Fruit fly (Drosophila melanogaster): Measurements from ENCODE around the gene CG32591.

Gene CG32591

dm6 chrX:14928844-14929243 is at the start of gene CG32591:
Gene CG32591, minus strand, starts transcription at chrX:14928944.
- TF ChIP-seq Hnf4 (GFP tag; optimal IDR thresholded peaks at IDR 0.05) = no peak
- no peak for TF ChIP-seq OdsH (GFP tag; optimal IDR thresholded peaks at IDR 0.05)
- TF ChIP-seq pan (optimal IDR thresholded peaks at IDR 0.05) = no peak
- no peak for TF ChIP-seq Abd-B (GFP tag; optimal IDR thresholded peaks at IDR 0.05)
- no peak for TF ChIP-seq Jra (GFP tag; optimal IDR thresholded peaks at IDR 0.05)

- TF ChIP-seq Sp1 (GFP tag; optimal IDR thresholded peaks at IDR 0.05) = no peak
- TF ChIP-seq Myc (optimal IDR thresholded peaks at IDR 0.05) = peak; percentile 27
Measured at dm6 chrX:14960856-14961255, 32.1 kb upstream of the CG32591 start.

- TF ChIP-seq GATAd (GFP tag; optimal IDR thresholded peaks at IDR 0.05) (no peak), jim (GFP tag; optimal IDR thresholded peaks at IDR 0.05) (no peak), foxo (GFP tag; optimal IDR thresholded peaks at IDR 0.05) (no peak), dl (GFP tag; optimal IDR thresholded peaks at IDR 0.05; ENCODE audit: insufficient read depth in 1 of 2, partially characterized antibody in 2 of 2) (no peak)
Measured at dm6 chrX:14955050-14955783, 26.5 kb upstream of the CG32591 start, which contains the start of the genes CG9030 and eag. Gene CG9030, minus strand, starts transcription at chrX:14955100. Gene eag, plus strand, starts transcription at chrX:14955477.

DNA sequence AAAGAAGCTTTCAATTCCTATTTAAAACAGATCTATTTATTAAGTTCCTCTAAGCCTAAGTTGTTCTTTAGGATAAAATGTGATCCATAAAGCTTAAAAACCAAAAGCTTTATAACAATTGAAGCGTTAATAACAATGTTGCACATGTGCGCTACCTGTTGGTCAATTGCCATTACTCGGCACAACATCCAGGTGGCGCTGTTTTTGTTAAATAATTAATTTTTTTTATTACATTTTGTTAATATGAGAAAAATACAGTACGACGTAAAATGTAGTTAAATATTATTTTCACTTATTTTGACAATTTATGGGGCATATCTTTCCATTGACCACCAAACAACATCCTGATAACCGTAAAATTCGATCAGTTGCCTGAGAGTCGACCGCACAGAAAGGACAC is 25.2 kb upstream of the CG32591 start:
- TF ChIP-seq GATAd (GFP tag; optimal IDR thresholded peaks at IDR 0.05) (no peak), h (GFP tag; optimal IDR thresholded peaks at IDR 0.05) (peak; percentile 8), Vsx2 (GFP tag; optimal IDR thresholded peaks at IDR 0.05; ENCODE audit: partially characterized antibody) (peak; percentile 9), OdsH (GFP tag; optimal IDR thresholded peaks at IDR 0.05) (no peak), foxo (GFP tag; optimal IDR thresholded peaks at IDR 0.05) (peak in 1 of 2 experiments; percentile 45), HLH106 (tag; optimal IDR thresholded peaks at IDR 0.05) (peak; percentile 48), fru (GFP tag; optimal IDR thresholded peaks at IDR 0.05) (peak; percentile 57)

DNA sequence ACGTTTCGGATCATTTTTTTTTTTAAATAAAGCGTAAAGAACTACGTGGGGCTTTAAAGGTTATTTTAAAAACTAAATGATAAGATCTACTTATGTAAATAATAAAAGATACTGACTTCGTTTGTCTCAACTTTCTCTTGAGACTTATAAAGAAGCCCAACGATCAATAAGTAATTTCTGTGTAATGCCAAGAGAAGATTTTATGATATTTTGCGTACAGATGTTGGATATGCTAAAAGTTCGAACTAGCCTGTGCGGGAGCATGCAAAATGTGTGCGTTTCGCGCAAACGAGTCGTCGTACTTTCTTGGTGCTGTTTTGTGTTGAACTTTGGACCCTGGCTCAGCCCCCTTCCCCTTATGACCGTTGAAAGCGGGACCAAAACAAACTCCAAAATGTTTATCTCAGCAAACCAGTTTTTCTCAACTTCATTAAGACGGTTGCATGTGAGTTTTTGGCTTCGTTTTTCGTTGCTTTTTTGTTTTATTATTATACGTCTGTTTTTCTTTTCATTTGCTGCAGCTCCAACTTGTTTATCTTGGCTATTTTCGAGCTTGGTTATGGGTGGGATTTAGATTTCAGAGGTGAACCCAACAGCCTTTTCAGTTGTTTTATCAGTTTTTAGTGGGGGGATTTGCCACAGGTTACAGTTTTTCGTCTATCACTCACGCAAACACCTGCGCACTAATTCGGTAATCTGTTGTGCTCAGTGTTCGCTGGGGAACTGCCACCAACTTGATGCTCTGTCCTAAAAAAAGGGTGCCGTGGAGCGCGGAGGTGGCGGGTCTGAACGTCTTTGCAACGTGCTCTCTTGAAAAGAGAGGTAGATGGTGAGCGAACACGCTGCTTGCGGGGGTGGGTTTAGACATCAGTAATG is 24.3 kb upstream of the CG32591 start, which contains the start of gene pdgy:
Gene pdgy (minus strand): TSS at position 688 of the 876 bp plus-strand sequence.
- peak; percentile 99 for TF ChIP-seq Hnf4 (GFP tag; optimal IDR thresholded peaks at IDR 0.05)
- TF ChIP-seq HLH106 (tag; optimal IDR thresholded peaks at IDR 0.05) = peak; percentile 23
- peak; percentile 39 for TF ChIP-seq woc (GFP tag; optimal IDR thresholded peaks at IDR 0.05)
- TF ChIP-seq CG9705 (GFP tag; optimal IDR thresholded peaks at IDR 0.05) = no peak
- peak; percentile 49 for TF ChIP-seq Vsx2 (GFP tag; optimal IDR thresholded peaks at IDR 0.05; ENCODE audit: partially characterized antibody)
- TF ChIP-seq Rel (GFP tag; optimal IDR thresholded peaks at IDR 0.05) = peak; percentile 77
- peak; percentile 30 for TF ChIP-seq Rel (tag; optimal IDR thresholded peaks at IDR 0.05)
- peak; percentile 53 for TF ChIP-seq Sp1 (GFP tag; optimal IDR thresholded peaks at IDR 0.05)
- TF ChIP-seq Hr83 (GFP tag; optimal IDR thresholded peaks at IDR 0.05; ENCODE audit: poor library complexity, severe bottlenecking) = no peak
- no peak for TF ChIP-seq Abd-B (GFP tag; optimal IDR thresholded peaks at IDR 0.05)
- peak; percentile 70 for TF ChIP-seq psq (GFP tag; optimal IDR thresholded peaks at IDR 0.05)
- peak; percentile 27 for TF ChIP-seq Dif (GFP tag; optimal IDR thresholded peaks at IDR 0.05; ENCODE audit: partially characterized antibody)
- TF ChIP-seq CrebA (GFP tag; optimal IDR thresholded peaks at IDR 0.05; ENCODE audit: borderline replicate concordance) = peak; percentile 95

- TF ChIP-seq dsf (GFP tag; optimal IDR thresholded peaks at IDR 0.05; ENCODE audit: borderline replicate concordance) = no peak
- TF ChIP-seq Hr83 (GFP tag; optimal IDR thresholded peaks at IDR 0.05; ENCODE audit: poor library complexity, severe bottlenecking) = no peak
- peak; percentile 70 for TF ChIP-seq OdsH (GFP tag; optimal IDR thresholded peaks at IDR 0.05)
- TF ChIP-seq Vsx2 (GFP tag; optimal IDR thresholded peaks at IDR 0.05; ENCODE audit: partially characterized antibody) = no peak
- peak; percentile 58 for TF ChIP-seq HLH106 (tag; optimal IDR thresholded peaks at IDR 0.05)
- no peak for TF ChIP-seq Dfd (GFP tag; optimal IDR thresholded peaks at IDR 0.05)
- TF ChIP-seq Myc (optimal IDR thresholded peaks at IDR 0.05) = no peak
- TF ChIP-seq h (GFP tag; optimal IDR thresholded peaks at IDR 0.05) = peak; percentile 74
- peak; percentile 77 for TF ChIP-seq fru (GFP tag; optimal IDR thresholded peaks at IDR 0.05)
- no peak for TF ChIP-seq Jra (GFP tag; optimal IDR thresholded peaks at IDR 0.05)
- no peak for TF ChIP-seq lola (GFP tag; optimal IDR thresholded peaks at IDR 0.05)
- peak; percentile 39 for TF ChIP-seq br (GFP tag; optimal IDR thresholded peaks at IDR 0.05)
- no peak for TF ChIP-seq Dif (GFP tag; optimal IDR thresholded peaks at IDR 0.05; ENCODE audit: partially characterized antibody)
- peak in 1 of 2 experiments; percentile 3 for TF ChIP-seq dl (GFP tag; optimal IDR thresholded peaks at IDR 0.05; ENCODE audit: insufficient read depth in 1 of 2, partially characterized antibody in 2 of 2)
- TF ChIP-seq N (GFP tag; optimal IDR thresholded peaks at IDR 0.05) = no peak
- no peak for TF ChIP-seq CrebA (GFP tag; optimal IDR thresholded peaks at IDR 0.05; ENCODE audit: borderline replicate concordance)
- TF ChIP-seq dmrt93B (GFP tag; optimal IDR thresholded peaks at IDR 0.05) = peak; percentile 60
- peak; percentile 69 for TF ChIP-seq rgr (GFP tag; optimal IDR thresholded peaks at IDR 0.05)
- peak; percentile 35 for TF ChIP-seq psq (GFP tag; optimal IDR thresholded peaks at IDR 0.05)
- peak in 1 of 2 experiments; percentile 68 for TF ChIP-seq foxo (GFP tag; optimal IDR thresholded peaks at IDR 0.05)
- TF ChIP-seq sv (GFP tag; optimal IDR thresholded peaks at IDR 0.05) = no peak
- TF ChIP-seq tai (GFP tag; optimal IDR thresholded peaks at IDR 0.05) = no peak
Measured at dm6 chrX:14952097-14952844, 23.5 kb upstream of the CG32591 start.

All from whole organism, wandering third instar larva.